Fruit fly (Drosophila melanogaster): ENCODE data around the gene CG31342.

The CG31342 gene

dm6 chr3R:13015402-13015801, 29.6 kb downstream of the CG31342 start (continued):
- TF ChIP-seq Dll (GFP tag; IDR thresholded peaks at IDR 0.05; ENCODE audit: partially characterized antibody) (0 out of 4 replicates have a peak, but pooled peaks have one; percentile 20), ap (GFP tag; IDR thresholded peaks at IDR 0.05) (no peak; the same call in 1 of the 2 replicates), crol (GFP tag; IDR thresholded peaks at IDR 0.05) (peak; percentile 63)

dm6 chr3R:13015811-13016766, 30.2 kb downstream of the CG31342 start:
- TF ChIP-seq CG1603 (tag; optimal IDR thresholded peaks at IDR 0.05) (no peak), unpg (GFP tag; optimal IDR thresholded peaks at IDR 0.05) (no peak), CG11247 (GFP tag; IDR thresholded peaks at IDR 0.05) (no peak), CG17186 (GFP tag; optimal IDR thresholded peaks at IDR 0.05) (no peak), luna (GFP tag; optimal IDR thresholded peaks at IDR 0.05) (no peak), Ada2b (GFP tag; IDR thresholded peaks at IDR 0.05) (no peak), CG31441 (GFP tag; IDR thresholded peaks at IDR 0.05) (no peak), CG32767 (GFP tag; IDR thresholded peaks at IDR 0.05) (0 out of 2 replicates have a peak, but pooled peaks have one; percentile 14), CG9817 (tag; optimal IDR thresholded peaks at IDR 0.05) (no peak), sr (GFP tag; IDR thresholded peaks at IDR 0.05) (no peak), CG2875 (GFP tag; optimal IDR thresholded peaks at IDR 0.05) (no peak), Xbp1 (GFP tag; optimal IDR thresholded peaks at IDR 0.05) (no peak), E2f1 (GFP tag; IDR thresholded peaks at IDR 0.05) (no peak), CG16863 (GFP tag; optimal IDR thresholded peaks at IDR 0.05) (no peak), zen (tag; optimal IDR thresholded peaks at IDR 0.05) (no peak), Gug (GFP tag; IDR thresholded peaks at IDR 0.05) (no peak), CG12659 (GFP tag; optimal IDR thresholded peaks at IDR 0.05) (peak; percentile 22), Hsf (GFP tag; optimal IDR thresholded peaks at IDR 0.05) (no peak), CG12104 (GFP tag; optimal IDR thresholded peaks at IDR 0.05) (no peak), CG8944 (GFP tag; optimal IDR thresholded peaks at IDR 0.05) (no peak), CG10654 (GFP tag; optimal IDR thresholded peaks at IDR 0.05) (no peak), D (optimal IDR thresholded peaks at IDR 0.05) (no peak), D (GFP tag; optimal IDR thresholded peaks at IDR 0.05) (no peak), amos (GFP tag; IDR thresholded peaks at IDR 0.05; ENCODE audit: partially characterized antibody) (no peak), Pdp1 (GFP tag; optimal IDR thresholded peaks at IDR 0.05) (peak; percentile 16 to 46), CG12744 (GFP tag; optimal IDR thresholded peaks at IDR 0.05) (no peak), CG15269 (tag; optimal IDR thresholded peaks at IDR 0.05) (no peak), sqz (GFP tag; optimal IDR thresholded peaks at IDR 0.05) (peak; percentile 61), CG8765 (GFP tag; IDR thresholded peaks at IDR 0.05) (peak; percentile 22; the same call in 1 of the 2 replicates), Doc2 (GFP tag; IDR thresholded peaks at IDR 0.05) (no peak), sug (tag; optimal IDR thresholded peaks at IDR 0.05) (peak; percentile 48), aop (GFP tag; IDR thresholded peaks at IDR 0.05) (no peak), chn (GFP tag; optimal IDR thresholded peaks at IDR 0.05) (no peak), cas (GFP tag; IDR thresholded peaks at IDR 0.05) (no peak), cwo (GFP tag; optimal IDR thresholded peaks at IDR 0.05) (no peak), CG16813 (GFP tag; IDR thresholded peaks at IDR 0.05; ENCODE audit: partially characterized antibody) (no peak), sisA (GFP tag; IDR thresholded peaks at IDR 0.05) (no peak), CG7928 (GFP tag; optimal IDR thresholded peaks at IDR 0.05) (no peak), croc (GFP tag; conservative IDR thresholded peaks at IDR 0.05) (no peak), CG10979 (tag; optimal IDR thresholded peaks at IDR 0.05) (no peak), fru (optimal IDR thresholded peaks at IDR 0.05) (no peak), CG9876 (GFP tag; optimal IDR thresholded peaks at IDR 0.05) (no peak), nom (GFP tag; optimal IDR thresholded peaks at IDR 0.05) (peak; percentile 68), Ravus (GFP tag; IDR thresholded peaks at IDR 0.05) (no peak)
